Fruit fly (Drosophila melanogaster) whole organism, embryonic: ENCODE data around the gene CG33095.

ENCODE experiments used
- ATbp ChIP-seq: fragments of 200-800 bp; sonication (Bioruptor generic); optimal IDR thresholded peaks from 2 replicates; lab custom pipeline; 2017; ENCODE audit warnings: missing biosample characterization, mild to moderate bottlenecking, missing genetic modification characterization, missing genetic modification reagents
- Adf1 ChIP-seq: fragments of 200-800 bp; sonication (Bioruptor generic); IDR thresholded peaks from 2 replicates; pipeline ENCODE4 v1.3.6; 2022; ENCODE audit warnings: missing biosample characterization, missing genetic modification characterization
- Bgb ChIP-seq: fragments of 200-800 bp; sonication (Bioruptor generic); IDR thresholded peaks from 2 replicates; pipeline ENCODE4 v1.3.6; 2022; ENCODE audit warnings: missing biosample characterization, missing genetic modification characterization; ENCODE audit not compliant: partially characterized antibody
- CG10209 ChIP-seq: fragments of 200-800 bp; sonication (Bioruptor generic); optimal IDR thresholded peaks from 3 replicates; lab custom pipeline; 2017; ENCODE audit warnings: missing biosample characterization, mild to moderate bottlenecking, missing genetic modification characterization, missing genetic modification reagents
- CG10267 ChIP-seq: fragments of 200-800 bp; sonication (Bioruptor generic); optimal IDR thresholded peaks from 2 replicates; lab custom pipeline; 2018; ENCODE audit warnings: missing biosample characterization, mild to moderate bottlenecking, missing genetic modification characterization, moderate library complexity
- CG11093 ChIP-seq: fragments of 200-800 bp; sonication (Bioruptor generic); IDR thresholded peaks from 3 replicates; pipeline ENCODE4 v1.3.6; 2022; ENCODE audit warnings: missing biosample characterization, missing genetic modification characterization
- CG11247 ChIP-seq: fragments of 200-800 bp; sonication (Bioruptor generic); IDR thresholded peaks from 2 replicates; pipeline ENCODE4 v1.3.6; 2022; ENCODE audit warnings: missing biosample characterization, missing genetic modification characterization
- CG11560 ChIP-seq: fragments of 200-800 bp; sonication (Bioruptor generic); IDR thresholded peaks from 3 replicates; pipeline ENCODE4 v1.3.6; 2022; ENCODE audit warnings: missing biosample characterization, missing genetic modification characterization
- CG13775 ChIP-seq: fragments of 200-800 bp; sonication (Bioruptor generic); optimal IDR thresholded peaks from 3 replicates; lab custom pipeline; 2017; ENCODE audit warnings: missing biosample characterization, mild to moderate bottlenecking, missing genetic modification characterization
- CG13894 ChIP-seq: fragments of 200-800 bp; sonication (Bioruptor generic); optimal IDR thresholded peaks from 3 replicates; lab custom pipeline; 2018; ENCODE audit warnings: missing biosample characterization, mild to moderate bottlenecking, missing genetic modification characterization, moderate library complexity
- CG14860 ChIP-seq: fragments of 200-800 bp; sonication (Bioruptor generic); IDR thresholded peaks from 3 replicates; pipeline ENCODE4 v1.3.6; 2022; ENCODE audit warnings: missing biosample characterization, missing genetic modification characterization; ENCODE audit not compliant: partially characterized antibody
- CG1647 ChIP-seq: fragments of 200-800 bp; sonication (Bioruptor generic); optimal IDR thresholded peaks from 3 replicates; lab custom pipeline; 2016; ENCODE audit warnings: missing biosample characterization, missing genetic modification characterization
- CG17328 ChIP-seq: fragments of 200-800 bp; sonication (Bioruptor generic); IDR thresholded peaks from 2 replicates; pipeline ENCODE4 v1.3.6; 2022; ENCODE audit warnings: missing biosample characterization, missing genetic modification characterization
- CG18262 ChIP-seq: fragments of 200-800 bp; optimal IDR thresholded peaks from 3 replicates; lab custom pipeline; 2019; ENCODE audit warnings: missing biosample characterization, mild to moderate bottlenecking, missing genetic modification characterization, moderate library complexity
- CG2199 ChIP-seq: fragments of 200-800 bp; sonication (Bioruptor generic); IDR thresholded peaks from 3 replicates; pipeline ENCODE4 v1.3.6; 2022; ENCODE audit warnings: missing biosample characterization, missing genetic modification characterization
- CG2875 ChIP-seq: fragments of 200-800 bp; sonication (Bioruptor generic); optimal IDR thresholded peaks from 2 replicates; lab custom pipeline; 2017; ENCODE audit warnings: missing biosample characterization, mild to moderate bottlenecking, missing genetic modification characterization, missing genetic modification reagents
- CG30431 ChIP-seq: fragments of 200-800 bp; sonication (Bioruptor generic); optimal IDR thresholded peaks from 2 replicates; lab custom pipeline; 2017; ENCODE audit warnings: missing biosample characterization, missing genetic modification characterization
- CG32767 ChIP-seq: fragments of 200-800 bp; sonication (Bioruptor generic); IDR thresholded peaks from 2 replicates; pipeline ENCODE4 v1.3.6; 2022; ENCODE audit warnings: missing biosample characterization, missing genetic modification characterization
- CG3726 ChIP-seq: fragments of 200-800 bp; sonication (Bioruptor generic); IDR thresholded peaks from 3 replicates; pipeline ENCODE4, ENCODE4 v1.3.6; 2022; ENCODE audit warnings: missing biosample characterization, missing genetic modification characterization
- CG4360 ChIP-seq: fragments of 200-800 bp; sonication (Bioruptor generic); IDR thresholded peaks from 2 replicates; pipeline ENCODE4 v1.3.6; 2022; ENCODE audit warnings: missing biosample characterization, missing genetic modification characterization
- CG4424 ChIP-seq: fragments of 200-800 bp; sonication (Bioruptor generic); optimal IDR thresholded peaks from 3 replicates; lab custom pipeline; 2016; ENCODE audit warnings: missing biosample characterization, missing genetic modification characterization
- CG7271 ChIP-seq: fragments of 200-800 bp; sonication (Bioruptor generic); optimal IDR thresholded peaks from 2 replicates; lab custom pipeline; 2018; ENCODE audit warnings: missing biosample characterization, mild to moderate bottlenecking, missing genetic modification characterization, moderate library complexity
- CG7357 ChIP-seq: fragments of 200-800 bp; sonication (Bioruptor generic); IDR thresholded peaks from 3 replicates; pipeline ENCODE4 v1.3.6; 2022; ENCODE audit warnings: missing biosample characterization, missing genetic modification characterization
- CG7745 ChIP-seq: fragments of 200-800 bp; sonication (Bioruptor generic); optimal IDR thresholded peaks from 2 replicates; lab custom pipeline; 2018; ENCODE audit warnings: missing biosample characterization, mild to moderate bottlenecking, missing genetic modification characterization, moderate library complexity
- Fer3 ChIP-seq: fragments of 200-800 bp; sonication (Bioruptor generic); optimal IDR thresholded peaks from 2 replicates; lab custom pipeline; 2018; ENCODE audit warnings: missing biosample characterization, mild to moderate bottlenecking, missing genetic modification characterization, moderate library complexity
- HmgD ChIP-seq: fragments of 200-800 bp; sonication (Bioruptor generic); optimal IDR thresholded peaks from 3 replicates; lab custom pipeline; 2016; ENCODE audit warnings: missing biosample characterization, missing genetic modification characterization
- Hr3 ChIP-seq: fragments of 200-800 bp; sonication (Bioruptor generic); optimal IDR thresholded peaks from 3 replicates; lab custom pipeline; 2016; ENCODE audit warnings: missing biosample characterization, missing genetic modification characterization
- Hr39 ChIP-seq: fragments of >200 bp; optimal IDR thresholded peaks from 2 replicates; lab custom pipeline; 2017
- Hsf ChIP-seq: fragments of 200-800 bp; sonication (Bioruptor generic); optimal IDR thresholded peaks from 3 replicates; lab custom pipeline; 2016; ENCODE audit warnings: missing biosample characterization, missing genetic modification characterization
- Lhr ChIP-seq: fragments of 200-800 bp; sonication (Bioruptor generic); optimal IDR thresholded peaks from 3 replicates; lab custom pipeline; 2017; ENCODE audit warnings: mild to moderate bottlenecking, missing biosample characterization, missing genetic modification reagents, missing genetic modification characterization
- Med ChIP-seq: fragments of 200-800 bp; sonication (Bioruptor generic); peaks from one replicate; lab custom pipeline; 2016; ENCODE audit warnings: missing biosample characterization, missing genetic modification characterization, mild to moderate bottlenecking, inconsistent platforms, moderate library complexity
- PHDP ChIP-seq: fragments of 200-800 bp; sonication (Bioruptor generic); optimal IDR thresholded peaks from 3 replicates; lab custom pipeline; 2018; ENCODE audit warnings: missing biosample characterization, mild to moderate bottlenecking, missing genetic modification characterization, moderate library complexity
- TFAM ChIP-seq: fragments of 200-800 bp; sonication (Bioruptor generic); optimal IDR thresholded peaks from 2 replicates; lab custom pipeline; 2017; ENCODE audit warnings: missing biosample characterization, missing genetic modification characterization, inconsistent platforms
- YL-1 ChIP-seq: fragments of 200-800 bp; sonication (Bioruptor generic); optimal IDR thresholded peaks from 3 replicates; lab custom pipeline; 2017; ENCODE audit warnings: missing biosample characterization, mild to moderate bottlenecking, missing genetic modification characterization
- aop ChIP-seq: fragments of 200-800 bp; sonication (Bioruptor generic); IDR thresholded peaks from 2 replicates; pipeline ENCODE4 v1.3.6; 2022; ENCODE audit warnings: missing biosample characterization, missing genetic modification characterization
- chn ChIP-seq: fragments of 200-800 bp; sonication (Bioruptor generic); optimal IDR thresholded peaks from 2 replicates; lab custom pipeline; 2016; ENCODE audit warnings: missing biosample characterization, missing genetic modification characterization
- ci ChIP-seq: fragments of 200-800 bp; sonication (Bioruptor generic); IDR thresholded peaks from 3 replicates; pipeline ENCODE4 v1.3.6; 2022; ENCODE audit warnings: missing biosample characterization, missing genetic modification characterization
- cwo ChIP-seq: fragments of 200-800 bp; sonication (Bioruptor generic); optimal IDR thresholded peaks from 3 replicates; lab custom pipeline; 2017; ENCODE audit warnings: missing biosample characterization, missing genetic modification characterization, mild to moderate bottlenecking, moderate library complexity, missing genetic modification reagents
- dpn ChIP-seq, 2 experiments: fragments of 200-800 bp; sonication (Bioruptor generic); optimal IDR thresholded peaks; 3 replicates each; lab custom pipeline; 2016; ENCODE audit warnings: missing biosample characterization in 2 of 2, missing genetic modification characterization in 2 of 2
- eve ChIP-seq, 2 experiments: fragments of >200 bp; optimal IDR thresholded peaks; 2 replicates each; lab custom pipeline; 2017; ENCODE audit warnings: missing biosample characterization in 2 of 2, missing genetic modification characterization in 2 of 2
- fd96Cb ChIP-seq: fragments of 200-800 bp; sonication (Bioruptor generic); optimal IDR thresholded peaks from 2 replicates; lab custom pipeline; 2018; ENCODE audit warnings: missing biosample characterization, mild to moderate bottlenecking, missing genetic modification characterization, moderate library complexity
- fru ChIP-seq: fragments of >200 bp; optimal IDR thresholded peaks from 2 replicates; lab custom pipeline; 2017
- inv ChIP-seq: fragments of 200-800 bp; sonication (Bioruptor generic); IDR thresholded peaks from 2 replicates; pipeline ENCODE4 v1.3.6; 2022; ENCODE audit warnings: missing biosample characterization, missing genetic modification characterization; ENCODE audit not compliant: partially characterized antibody
- ken ChIP-seq: fragments of 200-800 bp; sonication (Bioruptor generic); IDR thresholded peaks from 3 replicates; pipeline ENCODE4 v1.3.6; 2022; ENCODE audit warnings: missing biosample characterization, missing genetic modification characterization
- onecut ChIP-seq: fragments of 200-800 bp; sonication (Bioruptor generic); IDR thresholded peaks from 2 replicates; pipeline ENCODE4 v1.3.6; 2022; ENCODE audit warnings: missing biosample characterization, missing genetic modification characterization
- ro ChIP-seq: fragments of 200-800 bp; sonication (Bioruptor generic); IDR thresholded peaks from 2 replicates; pipeline ENCODE4 v1.3.6; 2022; ENCODE audit warnings: missing biosample characterization, missing genetic modification characterization
- slbo ChIP-seq: fragments of 200-800 bp; sonication (Bioruptor generic); IDR thresholded peaks from 2 replicates; pipeline ENCODE4 v1.3.6; 2022; ENCODE audit warnings: missing biosample characterization, missing genetic modification characterization
- tin ChIP-seq: fragments of 200-800 bp; sonication (Bioruptor generic); optimal IDR thresholded peaks from 3 replicates; lab custom pipeline; 2016; ENCODE audit warnings: missing biosample characterization, missing genetic modification characterization
- tio ChIP-seq: fragments of 200-800 bp; sonication (Bioruptor generic); optimal IDR thresholded peaks from 2 replicates; lab custom pipeline; 2017; ENCODE audit warnings: missing biosample characterization, missing genetic modification characterization, inconsistent platforms
- trem ChIP-seq: fragments of 200-800 bp; optimal IDR thresholded peaks from 3 replicates; lab custom pipeline; 2019; ENCODE audit warnings: missing biosample characterization, mild to moderate bottlenecking, missing genetic modification characterization, moderate library complexity
- trh ChIP-seq: fragments of 200-800 bp; sonication (Bioruptor generic); optimal IDR thresholded peaks from 2 replicates; lab custom pipeline; 2016; ENCODE audit warnings: missing biosample characterization, missing genetic modification characterization

The CG33095 gene

DNA sequence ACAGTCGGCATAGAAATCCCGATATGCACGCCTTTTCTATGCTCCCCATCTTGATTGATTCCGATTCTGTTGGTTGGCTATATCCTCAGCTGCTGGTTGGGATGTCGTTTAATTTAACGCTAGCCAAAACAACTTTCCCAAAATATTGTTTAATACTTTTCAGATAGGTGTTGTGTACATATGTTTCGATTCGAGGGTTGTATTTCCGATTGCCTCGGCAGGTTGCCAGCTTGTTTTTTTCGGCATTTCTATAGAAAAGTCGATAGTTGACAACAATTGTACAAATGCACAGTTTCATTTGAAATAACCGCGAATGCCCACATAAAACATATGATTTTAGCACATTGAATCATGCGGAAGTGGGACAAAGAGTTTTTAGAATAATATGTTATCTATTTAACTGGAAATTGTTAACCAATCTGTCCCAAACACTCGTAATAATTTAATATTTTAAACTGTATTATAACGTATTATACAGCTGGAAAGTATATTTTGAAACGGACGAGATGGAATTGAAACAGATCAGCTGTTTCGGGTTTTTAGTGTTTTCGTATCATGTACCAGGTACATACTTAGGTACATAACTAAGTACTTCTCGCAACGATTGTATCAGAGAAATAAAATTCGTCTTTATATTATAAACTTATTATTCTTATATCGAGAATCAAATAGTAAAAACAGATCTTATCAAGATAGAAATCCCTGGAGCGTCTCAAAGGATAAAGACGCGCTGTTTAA, 42.9 kb upstream of the CG33095 start, which contains the start of gene CG31109 (continued):
- no peak for TF ChIP-seq Adf1 (GFP tag; lab: Robert Waterston, UW)
- TF ChIP-seq CG1647 (GFP tag; lab: Kevin White, UChicago), result no peak
- TF ChIP-seq CG11093 (GFP tag; lab: Robert Waterston, UW), result no peak
- TF ChIP-seq tin (GFP tag; lab: Kevin White, UChicago), result peak; percentile 35
- no peak for TF ChIP-seq CG30431 (GFP tag; lab: Kevin White, UChicago)
- TF ChIP-seq CG18262, result peak; percentile 33
- TF ChIP-seq CG32767, result 0 out of 2 replicates have a peak, but pooled peaks have one; percentile 23
- TF ChIP-seq Fer3 (tag; lab: Kevin White, UChicago), result peak; percentile 10
- TF ChIP-seq ro (GFP tag; lab: Robert Waterston, UW), result no peak
- TF ChIP-seq CG10267 (tag; lab: Kevin White, UChicago), result peak; percentile 50
- peak; percentile 17 for TF ChIP-seq CG13775 (GFP tag; lab: Kevin White, UChicago)
- TF ChIP-seq CG4360 (GFP tag; lab: Robert Waterston, UW), result no peak
- peak; percentile 2 for TF ChIP-seq Hsf (GFP tag; lab: Kevin White, UChicago)
- TF ChIP-seq CG7357 (GFP tag; lab: Robert Waterston, UW), result no peak
- peak; percentile 31 for TF ChIP-seq Lhr (GFP tag; lab: Kevin White, UChicago)
- no peak for TF ChIP-seq CG17328 (GFP tag; lab: Robert Waterston, UW)
- no peak for TF ChIP-seq ken (GFP tag; lab: Robert Waterston, UW)
- peak; percentile 80 for TF ChIP-seq trem
- no peak for TF ChIP-seq CG11560 (tag; lab: Robert Waterston, UW)
- TF ChIP-seq aop (GFP tag; lab: Robert Waterston, UW), result no peak
- no peak for TF ChIP-seq ATbp (GFP tag; lab: Kevin White, UChicago)
- no peak for TF ChIP-seq CG11247 (GFP tag; lab: Robert Waterston, UW)
- TF ChIP-seq CG14860 (GFP tag; lab: Robert Waterston, UW), result no peak
- TF ChIP-seq eve (GFP tag; optimal IDR thresholded peaks at IDR 0.05; lab: Kevin White, UChicago), result peak in 1 of 2 experiments; percentile 56
- no peak for TF ChIP-seq Hr3 (GFP tag; lab: Kevin White, UChicago)
- no peak for TF ChIP-seq chn (GFP tag; lab: Kevin White, UChicago)
- peak in 1 of 2 experiments; percentile 4 for TF ChIP-seq dpn (GFP tag; optimal IDR thresholded peaks at IDR 0.05; lab: Kevin White, UChicago)
- peak; percentile 59 for TF ChIP-seq Bgb (GFP tag; lab: Robert Waterston, UW)
- TF ChIP-seq fd96Cb (tag; lab: Kevin White, UChicago), result no peak
- TF ChIP-seq trh, result no peak
- TF ChIP-seq CG7271 (tag; lab: Kevin White, UChicago), result no peak
- TF ChIP-seq cwo (GFP tag; lab: Kevin White, UChicago), result no peak
- peak; percentile 54 for TF ChIP-seq YL-1 (GFP tag; lab: Kevin White, UChicago)
- peak; percentile 74 for TF ChIP-seq Med (GFP tag; lab: Kevin White, UChicago)
- no peak for TF ChIP-seq CG2875 (GFP tag; lab: Kevin White, UChicago)
- TF ChIP-seq HmgD, result no peak
- TF ChIP-seq TFAM (GFP tag; lab: Kevin White, UChicago), result no peak
- TF ChIP-seq CG7745 (tag; lab: Kevin White, UChicago), result no peak
- TF ChIP-seq CG2199, result no peak
- TF ChIP-seq ci (GFP tag; lab: Robert Waterston, UW), result peak; percentile 26; the same call in 1 of the 3 replicates
- no peak for TF ChIP-seq tio (GFP tag; lab: Kevin White, UChicago)
- TF ChIP-seq fru (lab: Kevin White, UChicago), result no peak
- no peak for TF ChIP-seq Hr39 (lab: Kevin White, UChicago)
- TF ChIP-seq onecut (GFP tag; lab: Robert Waterston, UW), result peak; percentile 60
- TF ChIP-seq PHDP, result peak; percentile 1
- TF ChIP-seq inv, result no peak
- TF ChIP-seq CG4424, result no peak
- TF ChIP-seq CG13894 (tag; lab: Kevin White, UChicago), result peak; percentile 42
- TF ChIP-seq CG10209 (GFP tag; lab: Kevin White, UChicago), result no peak
- no peak for TF ChIP-seq CG3726
- TF ChIP-seq slbo (GFP tag; lab: Robert Waterston, UW), result no peak
